Worm (Caenorhabditis elegans) whole organism, L3 larva: Measurements from ENCODE around the gene Y39A1A.24.
A peak's percentile ranks its signal among the peaks of the same experiment; 100 is the strongest.

Experiments used
- ZK546.5 ChIP-seq: sonication (generic microtip); optimal IDR thresholded peaks from 2 replicates; lab custom pipeline; 2017; ENCODE audit warnings: missing biosample characterization, missing genetic modification characterization
- aly-2 ChIP-seq: fragments of 150-350 bp; optimal IDR thresholded peaks from 2 replicates; lab custom pipeline; 2014; ENCODE audit warnings: missing biosample characterization, missing genetic modification characterization
- ama-1 ChIP-seq: fragments of 150-350 bp; optimal IDR thresholded peaks from 2 replicates; lab custom pipeline; 2018
- ceh-28 ChIP-seq: fragments of 150-350 bp; optimal IDR thresholded peaks from 2 replicates; lab custom pipeline; 2014; ENCODE audit warnings: missing biosample characterization, missing genetic modification reagents, missing genetic modification characterization
- ceh-82 ChIP-seq: fragments of 150-350 bp; optimal IDR thresholded peaks from 2 replicates; lab custom pipeline; 2014; ENCODE audit warnings: missing biosample characterization, missing genetic modification characterization
- ceh-9 ChIP-seq: sonication (generic microtip); optimal IDR thresholded peaks from 2 replicates; lab custom pipeline; 2018; ENCODE audit warnings: missing biosample characterization, missing genetic modification characterization
- daf-12 ChIP-seq: fragments of 150-350 bp; optimal IDR thresholded peaks from 2 replicates; lab custom pipeline; 2014; ENCODE audit warnings: missing biosample characterization, missing genetic modification reagents, missing genetic modification characterization
- egl-27 ChIP-seq: sonication (generic microtip); optimal IDR thresholded peaks from 4 replicates; lab custom pipeline; 2017; ENCODE audit warnings: missing biosample characterization, missing genetic modification reagents, missing genetic modification characterization
- egl-5 ChIP-seq: fragments of 150-350 bp; optimal IDR thresholded peaks from 2 replicates; lab custom pipeline; 2017; ENCODE audit warnings: missing biosample characterization, missing genetic modification reagents, missing genetic modification characterization, inconsistent platforms
- elt-1 ChIP-seq: fragments of 150-350 bp; optimal IDR thresholded peaks from 2 replicates; lab custom pipeline; 2014; ENCODE audit warnings: missing biosample characterization, missing genetic modification characterization
- elt-2 ChIP-seq: sonication (generic microtip); optimal IDR thresholded peaks from 2 replicates; lab custom pipeline; 2016; ENCODE audit warnings: missing genetic modification reagents, mild to moderate bottlenecking, missing genetic modification characterization, missing compliant biosample characterization
- eor-1 ChIP-seq, 2 experiments: fragments of 150-350 bp; optimal IDR thresholded peaks; 2 replicates each; lab custom pipeline; 2014 to 2018; ENCODE audit warnings: missing biosample characterization in 2 of 2, missing genetic modification characterization in 2 of 2
- fkh-10 ChIP-seq: sonication (generic microtip); optimal IDR thresholded peaks from 2 replicates; lab custom pipeline; 2017; ENCODE audit warnings: missing biosample characterization, missing genetic modification reagents, missing genetic modification characterization
- fkh-2 ChIP-seq: fragments of 150-350 bp; optimal IDR thresholded peaks from 2 replicates; lab custom pipeline; 2014; ENCODE audit warnings: missing biosample characterization, missing genetic modification reagents, missing genetic modification characterization
- hmg-11 ChIP-seq: sonication (generic microtip); optimal IDR thresholded peaks from 2 replicates; lab custom pipeline; 2016; ENCODE audit warnings: missing genetic modification characterization, missing compliant biosample characterization
- lin-15B ChIP-seq: fragments of 150-350 bp; optimal IDR thresholded peaks from 2 replicates; lab custom pipeline; 2014; ENCODE audit warnings: missing biosample characterization, missing genetic modification characterization
- lsy-12 ChIP-seq: sonication (generic microtip); optimal IDR thresholded peaks from 2 replicates; lab custom pipeline; 2016; ENCODE audit warnings: mild to moderate bottlenecking, missing genetic modification characterization, missing compliant biosample characterization
- mdl-1 ChIP-seq: fragments of 150-350 bp; optimal IDR thresholded peaks from 2 replicates; lab custom pipeline; 2014; ENCODE audit warnings: missing biosample characterization, missing genetic modification characterization
- mml-1 ChIP-seq: fragments of 150-350 bp; sonication (generic microtip); optimal IDR thresholded peaks from 3 replicates; lab custom pipeline; 2014; ENCODE audit warnings: missing biosample characterization, missing genetic modification characterization
- nfya-1 ChIP-seq: sonication (generic microtip); optimal IDR thresholded peaks from 2 replicates; lab custom pipeline; 2017; ENCODE audit warnings: missing genetic modification characterization, mild to moderate bottlenecking, missing compliant biosample characterization, antibody characterized with exemption, moderate library complexity; ENCODE audit not compliant: insufficient read depth
- nhr-11 ChIP-seq: fragments of 150-350 bp; optimal IDR thresholded peaks from 2 replicates; lab custom pipeline; 2014; ENCODE audit warnings: missing biosample characterization, missing genetic modification characterization
- nhr-12 ChIP-seq: fragments of 150-350 bp; optimal IDR thresholded peaks from 2 replicates; lab custom pipeline; 2014; ENCODE audit warnings: missing biosample characterization, missing genetic modification characterization
- nhr-23 ChIP-seq: fragments of 150-350 bp; optimal IDR thresholded peaks from 2 replicates; lab custom pipeline; 2014; ENCODE audit warnings: missing biosample characterization, missing genetic modification reagents, missing genetic modification characterization
- nhr-237 ChIP-seq: fragments of 150-350 bp; optimal IDR thresholded peaks from 2 replicates; lab custom pipeline; 2014; ENCODE audit warnings: missing biosample characterization, missing genetic modification characterization
- nhr-25 ChIP-seq: sonication (generic microtip); optimal IDR thresholded peaks from 2 replicates; lab custom pipeline; 2017; ENCODE audit warnings: missing biosample characterization, missing genetic modification characterization
- nhr-28 ChIP-seq: fragments of 150-350 bp; optimal IDR thresholded peaks from 2 replicates; lab custom pipeline; 2014; ENCODE audit warnings: missing biosample characterization, missing genetic modification characterization
- nhr-43 ChIP-seq: sonication (generic microtip); optimal IDR thresholded peaks from 2 replicates; lab custom pipeline; 2016; ENCODE audit warnings: mild to moderate bottlenecking, missing genetic modification characterization, missing compliant biosample characterization; ENCODE audit not compliant: poor library complexity, severe bottlenecking
- nhr-67 ChIP-seq: fragments of 150-350 bp; optimal IDR thresholded peaks from 2 replicates; lab custom pipeline; 2014; ENCODE audit warnings: missing biosample characterization, missing genetic modification characterization
- nhr-76 ChIP-seq: fragments of 150-350 bp; sonication (generic microtip); optimal IDR thresholded peaks from 5 replicates; lab custom pipeline; 2014; ENCODE audit warnings: missing biosample characterization, missing genetic modification characterization
- nhr-77 ChIP-seq: fragments of 150-350 bp; optimal IDR thresholded peaks from 2 replicates; lab custom pipeline; 2014; ENCODE audit warnings: missing biosample characterization, missing genetic modification characterization
- pqm-1 ChIP-seq: fragments of 150-350 bp; optimal IDR thresholded peaks from 2 replicates; lab custom pipeline; 2017; ENCODE audit warnings: missing biosample characterization, missing genetic modification characterization, inconsistent platforms
- sea-2 ChIP-seq: fragments of 150-350 bp; sonication (generic microtip); optimal IDR thresholded peaks from 4 replicates; lab custom pipeline; 2014; ENCODE audit warnings: missing biosample characterization, missing genetic modification reagents, missing genetic modification characterization
- skn-1 ChIP-seq: fragments of 150-350 bp; optimal IDR thresholded peaks from 2 replicates; lab custom pipeline; 2014; ENCODE audit warnings: missing biosample characterization, missing genetic modification characterization
- snpc-4 ChIP-seq: fragments of 150-350 bp; optimal IDR thresholded peaks from 2 replicates; lab custom pipeline; 2014; ENCODE audit warnings: missing biosample characterization, missing genetic modification characterization
- tbx-2 ChIP-seq: sonication (generic microtip); optimal IDR thresholded peaks from 2 replicates; lab custom pipeline; 2016; ENCODE audit warnings: mild to moderate bottlenecking, missing genetic modification characterization, missing compliant biosample characterization
- zag-1 ChIP-seq: fragments of 150-350 bp; optimal IDR thresholded peaks from 2 replicates; lab custom pipeline; 2014; ENCODE audit warnings: missing biosample characterization, missing genetic modification characterization
- ztf-11 ChIP-seq: fragments of 150-350 bp; optimal IDR thresholded peaks from 2 replicates; lab custom pipeline; 2014; ENCODE audit warnings: missing biosample characterization, missing genetic modification characterization

Y39A1A.24 gene

ce11 chrIII:10612333-10612732 is at the start of gene Y39A1A.24:
Y39A1A.24 (plus strand) TSS chrIII:10612633.
- TF ChIP-seq skn-1 (tag; lab: Kevin White, UChicago) (no peak), ceh-28 (tag; lab: Kevin White, UChicago) (no peak), nhr-67 (tag; lab: Kevin White, UChicago) (no peak), nfya-1 (no peak), ztf-11 (tag; lab: Kevin White, UChicago) (no peak), aly-2 (tag; lab: Kevin White, UChicago) (no peak), ceh-9 (tag; lab: Kevin White, UChicago) (no peak), sea-2 (GFP tag; lab: Kevin White, UChicago) (no peak), hmg-11 (tag; lab: Kevin White, UChicago) (no peak), nhr-12 (no peak), elt-1 (tag; lab: Kevin White, UChicago) (no peak), egl-27 (no peak), elt-2 (tag; lab: Kevin White, UChicago) (no peak), snpc-4 (tag; lab: Kevin White, UChicago) (no peak), lsy-12 (tag; lab: Kevin White, UChicago) (no peak), nhr-23 (tag; lab: Kevin White, UChicago) (no peak), zag-1 (tag; lab: Kevin White, UChicago) (no peak), ceh-82 (tag; lab: Kevin White, UChicago) (no peak), nhr-25 (tag; lab: Kevin White, UChicago) (no peak), eor-1 (tag; optimal IDR thresholded peaks at IDR 0.05; lab: Kevin White, UChicago) (no peak)

- TF ChIP-seq elt-2 (tag; lab: Kevin White, UChicago): peak; percentile 65
- no peak for TF ChIP-seq skn-1 (tag; lab: Kevin White, UChicago)
- TF ChIP-seq nhr-76 (tag; lab: Kevin White, UChicago): no peak
- TF ChIP-seq fkh-2 (tag; lab: Kevin White, UChicago): no peak
- TF ChIP-seq sea-2 (GFP tag; lab: Kevin White, UChicago): no peak
- TF ChIP-seq eor-1 (tag; optimal IDR thresholded peaks at IDR 0.05; lab: Kevin White, UChicago): no peak
- no peak for TF ChIP-seq daf-12 (tag; lab: Kevin White, UChicago)
- no peak for TF ChIP-seq egl-5 (tag; lab: Kevin White, UChicago)
- TF ChIP-seq lin-15B (tag; lab: Kevin White, UChicago): no peak
- no peak for TF ChIP-seq fkh-10
- no peak for TF ChIP-seq zag-1 (tag; lab: Kevin White, UChicago)
- peak; percentile 22 for TF ChIP-seq nhr-43 (tag; lab: Kevin White, UChicago)
- no peak for TF ChIP-seq ama-1 (lab: Kevin White, UChicago)
- TF ChIP-seq lsy-12 (tag; lab: Kevin White, UChicago): no peak
- no peak for TF ChIP-seq nhr-12
- no peak for TF ChIP-seq mml-1 (tag; lab: Kevin White, UChicago)
- no peak for TF ChIP-seq snpc-4 (tag; lab: Kevin White, UChicago)
- peak; percentile 24 for TF ChIP-seq pqm-1 (tag; lab: Kevin White, UChicago)
- no peak for TF ChIP-seq mdl-1 (tag; lab: Kevin White, UChicago)
- no peak for TF ChIP-seq nhr-23 (tag; lab: Kevin White, UChicago)
- TF ChIP-seq nhr-28: no peak
- peak; percentile 30 for TF ChIP-seq nfya-1
- peak; percentile 8 for TF ChIP-seq hmg-11 (tag; lab: Kevin White, UChicago)
Observed at ce11 chrIII:10565926-10566325, 46.5 kb upstream of the Y39A1A.24 start, which contains the start of gene acdh-11. acdh-11 (plus strand) TSS chrIII:10566258.

DNA sequence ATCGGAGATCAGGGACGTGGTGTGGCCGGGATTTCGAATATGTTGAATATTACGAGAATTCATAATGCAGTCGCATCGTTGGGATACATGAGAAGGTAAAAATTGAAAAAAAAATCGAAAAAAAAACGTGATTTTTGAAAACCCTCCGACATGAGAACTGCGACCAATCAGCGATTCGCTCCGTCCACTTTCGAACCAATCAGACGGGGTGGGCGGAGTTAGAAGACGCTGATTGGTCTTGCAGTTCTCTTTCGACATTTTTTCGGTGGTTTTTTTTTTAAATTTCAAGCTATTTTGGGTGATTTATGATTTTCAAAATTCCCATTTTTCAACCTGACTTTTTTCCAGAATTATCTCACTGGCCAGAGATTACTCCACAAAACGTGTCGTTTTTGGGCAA is 43.2 kb upstream of the Y39A1A.24 start:
- TF ChIP-seq hmg-11 (tag; lab: Kevin White, UChicago): no peak
- peak; percentile 71 for TF ChIP-seq nfya-1

- TF ChIP-seq tbx-2 (tag; lab: Kevin White, UChicago) (no peak), nhr-237 (no peak), snpc-4 (tag; lab: Kevin White, UChicago) (no peak), fkh-10 (no peak), nhr-11 (no peak), elt-2 (tag; lab: Kevin White, UChicago) (no peak), nhr-77 (no peak), ZK546.5 (no peak), ceh-28 (tag; lab: Kevin White, UChicago) (no peak)
Observed at ce11 chrIII:10575320-10575719, 37.1 kb upstream of the Y39A1A.24 start, which contains the start of gene Y45F3A.4. Y45F3A.4 (minus strand) TSS chrIII:10575420.
